Fruit fly (Drosophila melanogaster) whole organism, prepupa: ENCODE measurements around the gene mRpL3.
A peak's percentile ranks its signal among the peaks of the same experiment; 100 is the strongest.

Experiments
- CG10631 ChIP-seq: fragments of 200-800 bp; sonication (Bioruptor generic); optimal IDR thresholded peaks from 2 replicates; lab custom pipeline; 2016; ENCODE audit warnings: missing biosample characterization, missing genetic modification characterization
- CG11762 ChIP-seq: fragments of 200-800 bp; sonication (Bioruptor generic); optimal IDR thresholded peaks from 3 replicates; lab custom pipeline; 2016; ENCODE audit warnings: missing biosample characterization, missing genetic modification characterization; ENCODE audit not compliant: insufficient read depth
- CG11902 ChIP-seq: fragments of 200-800 bp; sonication (Bioruptor generic); optimal IDR thresholded peaks from 3 replicates; lab custom pipeline; 2016; ENCODE audit warnings: missing biosample characterization, missing genetic modification characterization
- CG15336 ChIP-seq: fragments of 200-800 bp; sonication (Bioruptor generic); IDR thresholded peaks from 2 replicates; pipeline ENCODE4 v1.3.6; 2022; ENCODE audit warnings: missing biosample characterization, missing genetic modification characterization
- CG1621 ChIP-seq: fragments of 200-800 bp; sonication (Bioruptor generic); optimal IDR thresholded peaks from 3 replicates; lab custom pipeline; 2018; ENCODE audit warnings: missing biosample characterization, mild to moderate bottlenecking, missing genetic modification characterization
- CG16779 ChIP-seq: fragments of 200-800 bp; sonication (Bioruptor generic); optimal IDR thresholded peaks from 3 replicates; lab custom pipeline; 2017; ENCODE audit warnings: missing biosample characterization, mild to moderate bottlenecking, missing genetic modification characterization
- CG3032 ChIP-seq: fragments of 200-800 bp; optimal IDR thresholded peaks from 2 replicates; lab custom pipeline; 2019; ENCODE audit warnings: missing biosample characterization, mild to moderate bottlenecking, missing genetic modification characterization, moderate library complexity
- CG31627 ChIP-seq: fragments of 200-800 bp; sonication (Bioruptor generic); optimal IDR thresholded peaks from 3 replicates; lab custom pipeline; 2016; ENCODE audit warnings: missing biosample characterization, missing genetic modification characterization
- CG34406 ChIP-seq: fragments of 200-800 bp; sonication (Bioruptor generic); optimal IDR thresholded peaks from 3 replicates; lab custom pipeline; 2016; ENCODE audit warnings: missing biosample characterization, missing genetic modification characterization
- CG6792 ChIP-seq: fragments of 200-800 bp; sonication (Bioruptor generic); optimal IDR thresholded peaks from 3 replicates; lab custom pipeline; 2016; ENCODE audit warnings: missing biosample characterization, missing genetic modification characterization
- CG6808 ChIP-seq: fragments of 200-800 bp; sonication (Bioruptor generic); optimal IDR thresholded peaks from 3 replicates; lab custom pipeline; 2017; ENCODE audit warnings: missing biosample characterization, missing genetic modification characterization, mild to moderate bottlenecking, moderate library complexity, missing genetic modification reagents
- CG6854 ChIP-seq: fragments of 200-800 bp; sonication (Bioruptor generic); optimal IDR thresholded peaks from 2 replicates; lab custom pipeline; 2017; ENCODE audit warnings: missing biosample characterization, mild to moderate bottlenecking, missing genetic modification characterization
- CG8119 ChIP-seq: fragments of 200-800 bp; sonication (Bioruptor generic); IDR thresholded peaks from 3 replicates; pipeline ENCODE4 v1.3.6; 2022; ENCODE audit warnings: missing biosample characterization, missing genetic modification characterization
- CG8319 ChIP-seq: fragments of 200-800 bp; sonication (Bioruptor generic); optimal IDR thresholded peaks from 3 replicates; lab custom pipeline; 2016; ENCODE audit warnings: missing biosample characterization, missing genetic modification characterization
- CG8632 ChIP-seq: fragments of 200-800 bp; sonication (Bioruptor generic); optimal IDR thresholded peaks from 3 replicates; lab custom pipeline; 2016; ENCODE audit warnings: missing biosample characterization, missing genetic modification characterization
- CG9139 ChIP-seq: fragments of 200-800 bp; sonication (Bioruptor generic); optimal IDR thresholded peaks from 3 replicates; lab custom pipeline; 2017; ENCODE audit warnings: missing biosample characterization, mild to moderate bottlenecking, missing genetic modification characterization
- Eip78C ChIP-seq: fragments of 200-800 bp; sonication (Bioruptor generic); peaks from one replicate; lab custom pipeline; 2016; ENCODE audit warnings: missing biosample characterization, missing genetic modification characterization
- Eip93F ChIP-seq: fragments of 200-800 bp; sonication (Bioruptor generic); optimal IDR thresholded peaks from 2 replicates; lab custom pipeline; 2016; ENCODE audit warnings: missing biosample characterization, mild to moderate bottlenecking, missing genetic modification characterization
- Ets21C ChIP-seq: fragments of 200-800 bp; sonication (Bioruptor generic); optimal IDR thresholded peaks from 3 replicates; lab custom pipeline; 2016; ENCODE audit warnings: missing biosample characterization, missing genetic modification characterization
- Gug ChIP-seq: fragments of 200-800 bp; sonication (Bioruptor generic); IDR thresholded peaks from 2 replicates; pipeline ENCODE4 v1.3.6; 2022; ENCODE audit warnings: missing biosample characterization, missing genetic modification characterization
- OdsH ChIP-seq: fragments of 200-800 bp; sonication (Bioruptor generic); optimal IDR thresholded peaks from 3 replicates; lab custom pipeline; 2016; ENCODE audit warnings: missing biosample characterization, missing genetic modification characterization
- Smox ChIP-seq: fragments of 200-800 bp; sonication (Bioruptor generic); optimal IDR thresholded peaks from 3 replicates; lab custom pipeline; 2016; ENCODE audit warnings: missing biosample characterization, missing genetic modification characterization
- Sox102F ChIP-seq: fragments of 200-800 bp; sonication (Bioruptor generic); optimal IDR thresholded peaks from 2 replicates; lab custom pipeline; 2016; ENCODE audit warnings: missing biosample characterization, mild to moderate bottlenecking, missing genetic modification characterization
- Sox14 ChIP-seq: fragments of 200-800 bp; sonication (Bioruptor generic); optimal IDR thresholded peaks from 3 replicates; lab custom pipeline; 2016; ENCODE audit warnings: missing biosample characterization, missing genetic modification characterization
- acj6 ChIP-seq: fragments of 200-800 bp; sonication (Bioruptor generic); optimal IDR thresholded peaks from 3 replicates; lab custom pipeline; 2016; ENCODE audit warnings: missing biosample characterization, missing genetic modification characterization
- cyc ChIP-seq: fragments of 200-800 bp; sonication (Bioruptor generic); optimal IDR thresholded peaks from 3 replicates; lab custom pipeline; 2016; ENCODE audit warnings: missing biosample characterization, missing genetic modification characterization
- dac ChIP-seq: fragments of 200-800 bp; sonication (Bioruptor generic); optimal IDR thresholded peaks from 2 replicates; lab custom pipeline; 2017; ENCODE audit warnings: missing biosample characterization, mild to moderate bottlenecking, missing genetic modification characterization
- dsx ChIP-seq: fragments of 200-800 bp; optimal IDR thresholded peaks from 3 replicates; lab custom pipeline; 2019; ENCODE audit warnings: missing biosample characterization, mild to moderate bottlenecking, missing genetic modification characterization, moderate library complexity; ENCODE audit not compliant: poor library complexity, severe bottlenecking
- eg ChIP-seq: fragments of 200-800 bp; sonication (Bioruptor generic); IDR thresholded peaks from 3 replicates; pipeline ENCODE4 v1.3.6; 2022; ENCODE audit warnings: missing biosample characterization, missing genetic modification characterization
- esn ChIP-seq: fragments of 200-800 bp; sonication (Bioruptor generic); optimal IDR thresholded peaks from 2 replicates; lab custom pipeline; 2016; ENCODE audit warnings: missing biosample characterization, mild to moderate bottlenecking, missing genetic modification characterization, moderate library complexity
- fd59A ChIP-seq: fragments of 200-800 bp; sonication (Bioruptor generic); optimal IDR thresholded peaks from 2 replicates; lab custom pipeline; 2017; ENCODE audit warnings: missing biosample characterization, mild to moderate bottlenecking, missing genetic modification characterization, missing genetic modification reagents
- fd85E ChIP-seq: fragments of 200-800 bp; sonication (Bioruptor generic); optimal IDR thresholded peaks from 3 replicates; lab custom pipeline; 2016; ENCODE audit warnings: missing biosample characterization, missing genetic modification characterization
- fkh ChIP-seq: fragments of 200-800 bp; sonication (Bioruptor generic); optimal IDR thresholded peaks from 3 replicates; lab custom pipeline; 2017; ENCODE audit warnings: missing biosample characterization, mild to moderate bottlenecking, missing genetic modification characterization, moderate library complexity
- lz ChIP-seq: fragments of 200-800 bp; sonication (Bioruptor generic); optimal IDR thresholded peaks from 3 replicates; lab custom pipeline; 2016; ENCODE audit warnings: missing biosample characterization, missing genetic modification characterization

mRpL3 gene

DNA sequence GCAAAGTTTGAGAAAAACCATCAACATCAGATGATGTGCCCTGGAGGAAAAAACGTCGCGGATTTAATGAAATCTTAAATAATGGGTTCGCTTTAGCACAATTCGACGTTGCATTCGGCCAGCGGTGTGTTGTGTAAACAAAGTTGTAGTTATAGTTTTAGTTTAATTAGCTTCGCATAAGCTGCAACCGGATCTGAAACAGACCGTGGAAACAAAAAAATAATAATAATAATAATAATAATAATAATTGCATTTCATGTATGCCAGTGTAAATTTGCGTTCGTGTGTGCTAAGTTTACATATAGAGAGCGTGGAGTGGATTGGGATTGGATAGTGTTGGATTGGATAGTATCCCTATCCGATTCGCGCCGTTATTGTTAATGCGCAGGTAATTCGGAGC, 43.7 kb downstream of the mRpL3 start (continued):
- TF ChIP-seq Sox14 (GFP tag; lab: Kevin White, UChicago) (no peak), fd59A (no peak), Eip78C (GFP tag; lab: Kevin White, UChicago) (peak; percentile 60), CG31627 (no peak), cyc (GFP tag; lab: Kevin White, UChicago) (no peak), CG16779 (tag; lab: Kevin White, UChicago) (no peak), CG6792 (GFP tag; lab: Kevin White, UChicago) (no peak), dac (no peak), CG8632 (GFP tag; lab: Kevin White, UChicago) (peak; percentile 26), CG6808 (GFP tag; lab: Kevin White, UChicago) (no peak), CG3032 (tag; lab: Kevin White, UChicago) (no peak), acj6 (GFP tag; lab: Kevin White, UChicago) (no peak), CG8119 (0 out of 3 replicates have a peak, but pooled peaks have one; percentile 38), Sox102F (GFP tag; lab: Kevin White, UChicago) (no peak)

dm6 chrX:15805523-15805922, 44.5 kb downstream of the mRpL3 start:
- TF ChIP-seq eg (GFP tag; lab: Robert Waterston, UW) (no peak), fd85E (GFP tag; lab: Kevin White, UChicago) (no peak), CG6808 (GFP tag; lab: Kevin White, UChicago) (no peak), fkh (GFP tag; lab: Kevin White, UChicago) (peak; percentile 67), CG1621 (no peak), OdsH (GFP tag; lab: Kevin White, UChicago) (no peak)

- no peak for TF ChIP-seq CG3032 (tag; lab: Kevin White, UChicago)
- no peak for TF ChIP-seq CG6792 (GFP tag; lab: Kevin White, UChicago)
- TF ChIP-seq esn (GFP tag; lab: Kevin White, UChicago) = no peak
- no peak for TF ChIP-seq Smox
- TF ChIP-seq CG9139 (GFP tag; lab: Kevin White, UChicago) = no peak
- no peak for TF ChIP-seq lz (GFP tag; lab: Kevin White, UChicago)
- TF ChIP-seq CG15336 (GFP tag; lab: Robert Waterston, UW) = no peak
- TF ChIP-seq CG10631 = no peak
- TF ChIP-seq Ets21C (GFP tag; lab: Kevin White, UChicago) = no peak
- no peak for TF ChIP-seq CG34406 (GFP tag; lab: Kevin White, UChicago)
- no peak for TF ChIP-seq CG6854 (GFP tag; lab: Kevin White, UChicago)
Observed at dm6 chrX:15807915-15808314, 46.9 kb downstream of the mRpL3 start.

dm6 chrX:15809255-15809654, 48.2 kb downstream of the mRpL3 start, which contains the start of gene CG8509:
Gene CG8509, plus strand, starts transcription at chrX:15809555.
- no peak for TF ChIP-seq Gug
- TF ChIP-seq CG16779 (tag; lab: Kevin White, UChicago) = no peak
- no peak for TF ChIP-seq lz (GFP tag; lab: Kevin White, UChicago)
- TF ChIP-seq Smox = no peak
- TF ChIP-seq Sox14 (GFP tag; lab: Kevin White, UChicago) = no peak
- no peak for TF ChIP-seq CG11762 (GFP tag; lab: Kevin White, UChicago)
- TF ChIP-seq Eip93F (GFP tag; lab: Kevin White, UChicago) = no peak
- no peak for TF ChIP-seq CG8319 (GFP tag; lab: Kevin White, UChicago)
- no peak for TF ChIP-seq CG11902 (GFP tag; lab: Kevin White, UChicago)
- no peak for TF ChIP-seq dsx (GFP tag; lab: Kevin White, UChicago)
- TF ChIP-seq eg (GFP tag; lab: Robert Waterston, UW) = no peak
- TF ChIP-seq Ets21C (GFP tag; lab: Kevin White, UChicago) = no peak
- no peak for TF ChIP-seq CG9139 (GFP tag; lab: Kevin White, UChicago)
